Worm (Caenorhabditis elegans): ENCODE results near the gene bar-1.

DNA sequence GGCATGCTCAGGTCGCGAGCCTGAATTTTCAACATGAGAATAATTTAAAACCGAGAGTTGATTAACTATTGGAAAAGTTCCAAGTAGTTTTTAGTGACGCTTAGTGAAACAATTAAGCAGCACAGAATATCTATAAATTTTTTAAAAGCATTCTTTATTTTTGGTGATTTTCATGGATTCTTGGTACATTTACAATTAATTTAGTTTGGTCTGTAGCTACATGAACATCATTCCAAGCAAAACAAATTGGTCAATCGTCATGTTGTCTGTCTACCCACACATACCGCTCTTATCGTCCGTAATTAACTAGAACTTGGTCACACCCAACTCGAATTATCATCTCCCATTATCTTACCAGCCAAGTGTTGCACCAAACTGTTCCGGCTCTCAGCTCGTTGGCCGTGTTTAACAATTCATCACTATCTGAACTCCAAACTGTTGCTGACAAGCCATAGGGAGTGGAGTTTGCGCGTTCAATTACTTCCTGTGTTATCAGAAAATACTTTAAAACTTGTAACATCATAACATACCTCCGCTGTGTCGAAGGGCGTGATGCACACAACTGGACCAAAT is 29.7 kb downstream of the bar-1 start:
- no peak for TF ChIP-seq mel-28 (tag; optimal IDR thresholded peaks at IDR 0.05; ENCODE audit: borderline replicate concordance)
- TF ChIP-seq rcor-1 (GFP tag; IDR thresholded peaks at IDR 0.05), result no peak
- TF ChIP-seq nhr-27 (tag; optimal IDR thresholded peaks at IDR 0.05), result no peak
- no peak for TF ChIP-seq aptf-2 (GFP tag; conservative IDR thresholded peaks at IDR 0.05)
- no peak for TF ChIP-seq Y56A3A.18 (GFP tag; IDR thresholded peaks at IDR 0.05)
- TF ChIP-seq ztf-3 (GFP tag; optimal IDR thresholded peaks at IDR 0.05), result no peak
- no peak for TF ChIP-seq C06A6.2 (GFP tag; conservative IDR thresholded peaks at IDR 0.05)
- no peak for TF ChIP-seq atf-7 (tag; optimal IDR thresholded peaks at IDR 0.05)
- TF ChIP-seq dpff-1 (tag; optimal IDR thresholded peaks at IDR 0.05), result no peak
- no peak for TF ChIP-seq egrh-3 (GFP tag; IDR thresholded peaks at IDR 0.05)
- no peak for TF ChIP-seq unc-62 (GFP tag; optimal IDR thresholded peaks at IDR 0.05)
- no peak for TF ChIP-seq F37B4.10 (GFP tag; IDR thresholded peaks at IDR 0.05)
- no peak for TF ChIP-seq lin-35 (GFP tag; optimal IDR thresholded peaks at IDR 0.05)

Measured in whole organism, young adult.